Worm (Caenorhabditis elegans): Measurements from ENCODE around the gene C16C8.11.

Gene C16C8.11

ce11 chrII:3453521-3453920 lies at the start of gene C16C8.11:
Gene C16C8.11 (plus strand): TSS chrII:3453708.
- no peak for TF ChIP-seq unc-62 (GFP tag; optimal IDR thresholded peaks at IDR 0.05)

DNA sequence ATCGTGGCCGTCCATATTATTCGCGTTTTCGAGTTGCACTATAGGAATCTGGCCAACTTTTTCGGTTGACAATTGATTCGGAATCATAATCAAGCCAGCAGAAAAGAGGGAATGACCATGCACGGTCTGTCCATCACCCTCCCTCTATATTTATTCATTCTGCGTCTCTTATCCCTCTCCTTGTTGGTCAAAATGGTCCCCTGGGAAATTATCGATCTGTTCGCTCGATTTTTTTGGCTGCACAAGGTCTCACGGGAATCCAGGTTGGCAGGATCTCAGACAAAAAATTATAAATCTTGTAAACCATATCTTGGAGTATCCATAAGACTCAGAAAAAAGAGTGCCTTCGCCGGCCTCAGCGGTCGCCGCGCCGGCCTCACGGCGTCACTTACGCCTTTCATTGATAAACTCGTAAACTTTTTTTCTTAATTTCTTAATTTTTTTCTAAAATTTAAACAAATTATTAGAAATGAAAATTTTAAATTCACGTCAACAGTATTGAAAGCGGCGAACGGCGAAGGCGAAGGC lies 39.1 kb upstream of the C16C8.11 start, which contains the start of the genes F18A12.7 and F18A12.2:
TSS of gene F18A12.7 (minus strand) at position 101 of the 528 bp plus-strand sequence.
TSS of gene F18A12.2 (plus strand) at position 478 of the 528 bp plus-strand sequence.
- no peak for TF ChIP-seq unc-62 (GFP tag; optimal IDR thresholded peaks at IDR 0.05)

DNA sequence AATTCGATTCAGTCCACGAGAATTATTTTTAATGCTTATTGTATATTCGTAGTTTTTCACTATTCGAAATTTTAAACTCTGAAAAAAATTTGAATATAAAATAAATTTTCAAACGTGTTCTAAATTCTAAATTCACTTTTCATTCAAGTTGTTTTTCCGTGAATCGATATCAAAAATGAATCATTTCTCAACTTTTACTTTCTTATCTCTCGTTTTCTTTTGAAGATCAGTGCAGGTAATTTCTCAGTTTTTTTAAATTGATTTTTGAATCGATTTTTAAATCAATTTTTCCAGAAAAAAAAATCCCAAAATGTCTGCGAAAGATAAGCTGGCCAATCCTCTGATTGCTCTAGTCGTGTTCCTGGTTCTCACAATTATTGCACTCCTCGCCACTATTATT lies 37.0 kb upstream of the C16C8.11 start, which contains the start of gene nep-6:
TSS of gene nep-6 (plus strand) at position 301 of the 400 bp plus-strand sequence.
- no peak for TF ChIP-seq unc-62 (GFP tag; optimal IDR thresholded peaks at IDR 0.05)

ce11 chrII:3422938-3423337 lies 30.6 kb upstream of the C16C8.11 start:
- no peak for TF ChIP-seq unc-62 (GFP tag; optimal IDR thresholded peaks at IDR 0.05)

ce11 chrII:3425433-3425832 lies 28.1 kb upstream of the C16C8.11 start, which contains the start of gene nep-11:
Gene nep-11 (minus strand): TSS chrII:3425533.
- TF ChIP-seq unc-62 (GFP tag; optimal IDR thresholded peaks at IDR 0.05) = no peak

- no peak for TF ChIP-seq unc-62 (GFP tag; optimal IDR thresholded peaks at IDR 0.05)
Measured at ce11 chrII:3428158-3428704, 25.3 kb upstream of the C16C8.11 start.

DNA sequence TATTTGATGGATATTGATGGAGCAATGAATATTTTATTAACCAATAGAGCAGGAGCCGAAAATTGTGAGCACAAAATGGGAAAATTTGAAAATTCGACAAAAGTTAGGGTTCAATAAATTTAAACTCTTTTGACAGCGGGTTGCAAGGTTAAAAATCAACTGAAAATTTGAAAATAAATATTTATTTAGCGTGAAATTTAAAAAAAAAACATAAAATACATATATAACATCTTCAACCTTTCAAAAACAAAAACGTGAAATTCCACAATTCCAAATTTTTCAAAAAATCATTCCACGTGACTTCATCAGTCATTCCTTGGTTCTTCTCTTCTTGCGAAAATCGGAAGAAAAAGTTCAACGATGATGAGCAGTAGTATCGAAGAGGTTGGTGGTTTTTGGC lies 24.1 kb upstream of the C16C8.11 start, which contains the start of gene C16C8.18:
TSS of gene C16C8.18 (plus strand) at position 301 of the 400 bp plus-strand sequence.
- TF ChIP-seq unc-62 (GFP tag; optimal IDR thresholded peaks at IDR 0.05) = no peak

DNA sequence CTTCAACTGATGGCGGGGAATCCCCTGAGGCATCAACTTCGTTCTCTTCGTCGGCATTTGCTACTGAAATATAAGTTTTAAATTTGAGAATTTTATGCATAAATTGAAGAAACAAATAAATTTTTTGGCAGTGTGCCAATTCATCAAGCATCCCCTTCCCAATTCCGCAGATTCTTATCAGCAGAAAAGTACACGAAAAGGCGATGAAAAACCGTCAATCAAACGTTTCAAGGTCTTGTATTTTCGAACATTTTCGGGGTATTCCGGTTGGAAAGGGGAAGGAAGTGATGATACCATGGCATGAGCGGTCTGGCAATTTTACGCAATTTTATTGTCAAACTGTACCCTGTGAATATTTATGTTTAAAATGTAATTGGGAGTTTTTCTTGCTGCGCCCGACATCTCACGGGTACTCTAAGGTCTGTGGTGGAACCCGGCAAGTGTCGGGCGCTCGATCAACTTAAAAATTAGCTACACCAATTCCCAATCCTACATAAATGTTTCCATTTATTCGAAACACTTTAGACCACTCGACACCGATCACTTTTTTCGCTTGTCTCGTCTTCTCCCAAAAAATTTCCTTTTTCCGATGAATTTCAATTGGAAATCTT lies 18.5 kb upstream of the C16C8.11 start:
- no peak for TF ChIP-seq unc-62 (GFP tag; optimal IDR thresholded peaks at IDR 0.05)

- TF ChIP-seq unc-62 (GFP tag; optimal IDR thresholded peaks at IDR 0.05) = no peak
Measured at ce11 chrII:3436412-3436811, 17.1 kb upstream of the C16C8.11 start, which contains the start of gene skpo-2. Gene skpo-2 (minus strand): TSS chrII:3436512.

- no peak for TF ChIP-seq unc-62 (GFP tag; optimal IDR thresholded peaks at IDR 0.05)
Measured at ce11 chrII:3437393-3437792, 16.1 kb upstream of the C16C8.11 start.

DNA sequence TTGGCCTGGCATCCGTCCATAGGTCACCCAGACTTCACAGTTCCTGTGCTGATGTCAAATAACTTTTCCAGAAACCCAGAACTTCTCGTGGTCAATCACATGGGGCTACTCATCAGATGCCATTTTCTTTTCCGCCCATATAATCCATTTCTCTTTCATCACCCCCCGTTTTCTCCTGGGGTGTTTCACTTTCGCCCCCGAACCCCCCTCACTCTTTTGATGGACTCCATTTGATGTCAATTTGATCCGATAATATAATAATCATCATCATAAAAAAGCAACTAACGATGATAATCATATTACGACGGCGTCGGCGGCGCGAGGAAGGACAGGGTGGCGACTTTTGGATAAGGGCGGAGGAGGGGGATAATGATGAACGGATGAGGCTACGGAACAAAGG lies 15.2 kb upstream of the C16C8.11 start:
- no peak for TF ChIP-seq unc-62 (GFP tag; optimal IDR thresholded peaks at IDR 0.05)

ce11 chrII:3439244-3439698 lies 14.2 kb upstream of the C16C8.11 start:
- no peak for TF ChIP-seq unc-62 (GFP tag; optimal IDR thresholded peaks at IDR 0.05)

DNA sequence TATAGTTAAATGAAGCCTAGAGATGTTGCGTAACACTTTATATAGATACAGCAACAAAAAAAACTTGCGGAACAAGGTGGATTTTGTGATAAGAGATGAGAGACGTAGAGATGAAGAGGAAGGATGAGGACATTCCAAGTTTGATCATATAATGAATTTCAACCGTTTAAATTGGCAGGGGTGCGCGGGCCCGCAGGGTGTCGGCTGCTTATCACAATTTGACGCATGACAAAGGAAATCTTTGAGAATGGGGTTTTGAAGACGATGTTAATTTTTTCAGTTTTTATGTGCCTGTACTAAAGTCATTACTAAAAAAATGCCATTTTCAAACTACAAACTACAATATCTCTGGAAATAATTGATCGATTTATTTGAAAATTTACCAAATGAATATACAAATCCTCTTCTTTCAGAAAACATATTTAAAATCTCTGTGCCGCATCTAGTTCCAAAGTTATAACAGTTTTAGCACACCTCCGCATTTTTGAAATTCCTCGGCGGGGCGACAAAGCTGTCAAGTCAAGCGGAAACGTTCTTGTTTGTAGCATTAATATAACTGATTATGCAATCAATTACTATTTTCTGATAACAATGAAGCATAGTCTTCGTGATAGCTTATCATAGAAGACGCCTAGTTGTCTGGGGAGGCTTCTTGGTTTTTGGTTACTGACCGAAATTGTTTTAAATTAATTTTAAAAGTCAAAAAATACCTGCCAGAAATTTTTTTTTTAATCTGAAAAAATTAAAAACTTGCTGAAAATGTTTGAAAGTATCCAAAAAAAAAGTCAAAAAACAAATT lies 13.5 kb upstream of the C16C8.11 start:
- no peak for TF ChIP-seq unc-62 (GFP tag; optimal IDR thresholded peaks at IDR 0.05)

DNA sequence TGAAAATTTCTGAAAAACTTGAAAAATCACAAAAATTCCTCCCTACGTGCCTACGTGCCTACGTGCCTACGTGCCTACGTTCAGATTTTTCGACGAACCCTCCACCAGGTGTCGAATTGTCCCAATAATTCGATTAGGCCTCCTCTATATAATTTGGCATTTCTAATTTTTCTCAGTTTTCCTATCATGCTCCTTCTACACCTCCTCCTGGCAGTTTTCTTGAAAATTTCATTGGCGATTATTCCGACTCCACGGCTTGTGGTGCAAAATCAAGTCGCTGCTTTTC lies 12.9 kb upstream of the C16C8.11 start, which contains the start of gene C16C8.17:
TSS of gene C16C8.17 (plus strand) at position 187 of the 286 bp plus-strand sequence.
- TF ChIP-seq unc-62 (GFP tag; optimal IDR thresholded peaks at IDR 0.05) = no peak

DNA sequence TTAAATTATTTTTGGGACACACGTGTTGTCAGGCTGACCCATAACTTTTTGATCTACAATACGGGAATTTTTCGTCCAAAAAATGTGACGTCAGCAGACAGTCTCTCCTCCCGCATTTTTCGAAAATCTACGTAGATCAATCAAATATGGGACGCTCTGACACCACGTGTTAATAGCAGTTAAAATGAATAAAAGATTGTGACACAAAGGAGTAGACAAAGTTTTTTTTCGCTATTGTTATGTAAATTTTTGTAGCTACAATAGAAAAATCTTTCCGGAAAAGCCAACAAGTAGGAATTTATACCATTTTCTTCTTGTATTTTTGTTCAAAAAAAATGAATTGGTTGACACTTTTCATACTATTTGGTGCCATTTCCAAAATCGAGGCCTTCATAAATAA lies 12.1 kb upstream of the C16C8.11 start, which contains the start of gene C16C8.27:
TSS of gene C16C8.27 (plus strand) at position 301 of the 400 bp plus-strand sequence.
- TF ChIP-seq unc-62 (GFP tag; optimal IDR thresholded peaks at IDR 0.05) = no peak

DNA sequence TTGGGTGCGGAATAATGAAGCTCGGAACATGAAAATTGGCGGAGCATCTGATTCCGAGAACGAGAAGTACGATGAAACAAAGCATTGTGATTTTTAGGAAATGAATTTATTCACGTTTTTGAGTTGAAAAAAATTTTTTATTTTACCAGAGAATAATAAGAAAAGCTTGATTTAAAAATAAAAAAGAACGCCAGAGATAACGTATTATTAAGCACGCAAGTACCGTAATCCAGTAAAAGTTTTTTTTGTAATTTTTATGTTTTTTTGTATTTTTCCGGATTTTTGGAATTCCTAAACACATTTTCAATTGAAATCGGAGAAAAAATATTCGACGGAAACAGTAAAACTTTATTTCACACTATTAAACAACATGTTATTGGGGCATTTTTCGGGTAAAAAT lies 10.4 kb upstream of the C16C8.11 start, which contains the start of gene C16C8.22:
TSS of gene C16C8.22 (minus strand) at position 101 of the 400 bp plus-strand sequence.
- TF ChIP-seq unc-62 (GFP tag; optimal IDR thresholded peaks at IDR 0.05) = no peak

All from whole organism, dauer.